Worm (Caenorhabditis elegans) whole organism, late embryonic: ENCODE results near the gene lec-5.
A peak's percentile ranks its signal among the peaks of the same experiment; 100 is the strongest.

Experiments
- C38D4.7 ChIP-seq: fragments of 200-800 bp; sonication (Bioruptor generic); optimal IDR thresholded peaks from 2 replicates; lab custom pipeline; 2018; ENCODE audit warnings: mild to moderate bottlenecking, missing genetic modification characterization, moderate library complexity, missing compliant biosample characterization
- F13H6.1 ChIP-seq: sonication (generic microtip); optimal IDR thresholded peaks from 2 replicates; lab custom pipeline; 2016; ENCODE audit warnings: missing genetic modification characterization, missing compliant biosample characterization
- K02D7.2 ChIP-seq: sonication (generic microtip); optimal IDR thresholded peaks from 2 replicates; lab custom pipeline; 2017; ENCODE audit warnings: mild to moderate bottlenecking, missing genetic modification characterization, missing compliant biosample characterization
- K09A11.1 ChIP-seq: sonication (generic microtip); optimal IDR thresholded peaks from 2 replicates; lab custom pipeline; 2017; ENCODE audit warnings: antibody characterized with exemption, mild to moderate bottlenecking, missing genetic modification characterization, missing compliant biosample characterization; ENCODE audit not compliant: insufficient read depth
- T23F11.4 ChIP-seq: fragments of 200-800 bp; sonication (Bioruptor generic); optimal IDR thresholded peaks from 2 replicates; lab custom pipeline; 2018; ENCODE audit warnings: mild to moderate bottlenecking, missing genetic modification characterization, missing compliant biosample characterization
- Y22D7AL.16 ChIP-seq: sonication (generic microtip); optimal IDR thresholded peaks from 2 replicates; lab custom pipeline; 2016; ENCODE audit warnings: missing genetic modification characterization, missing compliant biosample characterization
- ahr-1 ChIP-seq: sonication (generic microtip); optimal IDR thresholded peaks from 2 replicates; lab custom pipeline; 2016; ENCODE audit warnings: missing genetic modification characterization, missing compliant biosample characterization
- ama-1 ChIP-seq: fragments of 150-350 bp; optimal IDR thresholded peaks from 2 replicates; lab custom pipeline; 2014
- ceh-18 ChIP-seq: sonication (generic microtip); optimal IDR thresholded peaks from 2 replicates; lab custom pipeline; 2016; ENCODE audit warnings: missing genetic modification characterization, missing compliant biosample characterization
- ceh-2 ChIP-seq: sonication (generic microtip); optimal IDR thresholded peaks from 2 replicates; lab custom pipeline; 2016; ENCODE audit warnings: missing genotype, missing genetic modification characterization, missing compliant biosample characterization
- ceh-22 ChIP-seq: sonication (generic microtip); optimal IDR thresholded peaks from 2 replicates; lab custom pipeline; 2017; ENCODE audit warnings: missing biosample characterization, missing genetic modification characterization
- ceh-24 ChIP-seq: sonication (generic microtip); optimal IDR thresholded peaks from 2 replicates; lab custom pipeline; 2016; ENCODE audit warnings: mild to moderate bottlenecking, missing genetic modification characterization, missing compliant biosample characterization
- ceh-30 ChIP-seq: fragments of 150-350 bp; optimal IDR thresholded peaks from 2 replicates; lab custom pipeline; 2014; ENCODE audit warnings: missing biosample characterization, missing genetic modification characterization
- ceh-31 ChIP-seq: sonication (generic microtip); optimal IDR thresholded peaks from 2 replicates; lab custom pipeline; 2016; ENCODE audit warnings: missing genetic modification characterization, missing compliant biosample characterization
- ceh-45 ChIP-seq: fragments of 200-800 bp; sonication (Bioruptor generic); IDR thresholded peaks from 2 replicates; pipeline ENCODE4 v1.3.6; 2022; ENCODE audit warnings: missing genetic modification reagents, missing genetic modification characterization, missing compliant biosample characterization
- ceh-48 ChIP-seq: sonication (generic microtip); optimal IDR thresholded peaks from 2 replicates; lab custom pipeline; 2016; ENCODE audit warnings: missing genetic modification characterization, inconsistent platforms, missing compliant biosample characterization
- ceh-6 ChIP-seq: fragments of 200-800 bp; sonication (Bioruptor generic); optimal IDR thresholded peaks from 2 replicates; lab custom pipeline; 2018; ENCODE audit warnings: mild to moderate bottlenecking, missing genetic modification characterization, missing compliant biosample characterization
- ceh-9 ChIP-seq: sonication (generic microtip); optimal IDR thresholded peaks from 2 replicates; lab custom pipeline; 2016; ENCODE audit warnings: mild to moderate bottlenecking, missing genetic modification characterization, inconsistent platforms, missing compliant biosample characterization
- dmd-4 ChIP-seq: sonication (generic microtip); optimal IDR thresholded peaks from 2 replicates; lab custom pipeline; 2016; ENCODE audit warnings: borderline replicate concordance, missing genetic modification characterization, missing compliant biosample characterization
- dve-1 ChIP-seq: sonication (generic microtip); optimal IDR thresholded peaks from 2 replicates; lab custom pipeline; 2017; ENCODE audit warnings: antibody characterized with exemption, mild to moderate bottlenecking, missing genetic modification characterization, missing compliant biosample characterization
- elt-2 ChIP-seq: sonication (generic microtip); optimal IDR thresholded peaks from 2 replicates; lab custom pipeline; 2016; ENCODE audit warnings: missing genetic modification reagents, missing genetic modification characterization, missing compliant biosample characterization
- ets-4 ChIP-seq: sonication (generic microtip); optimal IDR thresholded peaks from 2 replicates; lab custom pipeline; 2016; ENCODE audit warnings: missing genetic modification characterization, missing compliant biosample characterization
- fax-1 ChIP-seq: sonication (generic microtip); optimal IDR thresholded peaks from 2 replicates; lab custom pipeline; 2016; ENCODE audit warnings: missing genotype, missing genetic modification characterization, missing compliant biosample characterization
- hlh-15 ChIP-seq: sonication (generic microtip); optimal IDR thresholded peaks from 2 replicates; lab custom pipeline; 2016; ENCODE audit warnings: missing genetic modification characterization, missing compliant biosample characterization
- hlh-30 ChIP-seq: sonication (generic microtip); optimal IDR thresholded peaks from 2 replicates; lab custom pipeline; 2017; ENCODE audit warnings: antibody characterized with exemption, missing genetic modification characterization, missing compliant biosample characterization; ENCODE audit not compliant: insufficient read depth
- hlh-6 ChIP-seq: sonication (generic microtip); optimal IDR thresholded peaks from 2 replicates; lab custom pipeline; 2016; ENCODE audit warnings: missing genotype, missing genetic modification characterization, missing compliant biosample characterization
- hlh-8 ChIP-seq: sonication (generic microtip); optimal IDR thresholded peaks from 2 replicates; lab custom pipeline; 2016; ENCODE audit warnings: missing genotype, missing genetic modification characterization, missing compliant biosample characterization
- lim-6 ChIP-seq: sonication (generic microtip); optimal IDR thresholded peaks from 2 replicates; lab custom pipeline; 2016; ENCODE audit warnings: missing genetic modification characterization, missing compliant biosample characterization
- lin-11 ChIP-seq: fragments of 200-800 bp; sonication (Bioruptor generic); optimal IDR thresholded peaks from 2 replicates; lab custom pipeline; 2018; ENCODE audit warnings: mild to moderate bottlenecking, missing genetic modification characterization, missing compliant biosample characterization
- madf-2 ChIP-seq: sonication (generic microtip); optimal IDR thresholded peaks from 2 replicates; lab custom pipeline; 2017; ENCODE audit warnings: missing genetic modification characterization, missing compliant biosample characterization
- mec-3 ChIP-seq: sonication (generic microtip); optimal IDR thresholded peaks from 2 replicates; lab custom pipeline; 2016; ENCODE audit warnings: borderline replicate concordance, missing genetic modification characterization, missing compliant biosample characterization
- nfya-1 ChIP-seq: sonication (generic microtip); optimal IDR thresholded peaks from 2 replicates; lab custom pipeline; 2017; ENCODE audit warnings: missing genetic modification characterization, mild to moderate bottlenecking, missing compliant biosample characterization, antibody characterized with exemption, moderate library complexity
- nhr-11 ChIP-seq: fragments of 150-350 bp; optimal IDR thresholded peaks from 2 replicates; lab custom pipeline; 2014; ENCODE audit warnings: missing biosample characterization, missing genetic modification characterization
- npax-4 ChIP-seq: sonication (generic microtip); optimal IDR thresholded peaks from 2 replicates; lab custom pipeline; 2016; ENCODE audit warnings: missing genetic modification characterization, missing compliant biosample characterization
- odd-2 ChIP-seq: sonication (generic microtip); optimal IDR thresholded peaks from 2 replicates; lab custom pipeline; 2017; ENCODE audit warnings: antibody characterized with exemption, mild to moderate bottlenecking, missing genetic modification characterization, missing compliant biosample characterization
- pha-2 ChIP-seq: sonication (generic microtip); optimal IDR thresholded peaks from 2 replicates; lab custom pipeline; 2017; ENCODE audit warnings: mild to moderate bottlenecking, missing genetic modification characterization, missing compliant biosample characterization
- pha-4 ChIP-seq: fragments of 150-350 bp; optimal IDR thresholded peaks from 2 replicates; lab custom pipeline; 2018; ENCODE audit warnings: missing biosample characterization, missing genetic modification reagents, missing genetic modification characterization
- ref-2 ChIP-seq: sonication (generic microtip); optimal IDR thresholded peaks from 2 replicates; lab custom pipeline; 2016; ENCODE audit warnings: missing genetic modification characterization, missing compliant biosample characterization
- rnt-1 ChIP-seq: sonication (generic microtip); optimal IDR thresholded peaks from 2 replicates; lab custom pipeline; 2016; ENCODE audit warnings: missing genetic modification characterization, missing compliant biosample characterization
- sox-4 ChIP-seq: sonication (generic microtip); optimal IDR thresholded peaks from 2 replicates; lab custom pipeline; 2017; ENCODE audit warnings: mild to moderate bottlenecking, missing genetic modification characterization, inconsistent platforms, missing compliant biosample characterization
- syd-9 ChIP-seq: sonication (generic microtip); optimal IDR thresholded peaks from 2 replicates; lab custom pipeline; 2016; ENCODE audit warnings: mild to moderate bottlenecking, missing genetic modification characterization, moderate library complexity, missing compliant biosample characterization
- tbx-2 ChIP-seq: sonication (generic microtip); optimal IDR thresholded peaks from 2 replicates; lab custom pipeline; 2016; ENCODE audit warnings: missing genetic modification characterization, missing compliant biosample characterization
- tbx-7 ChIP-seq: sonication (generic microtip); optimal IDR thresholded peaks from 2 replicates; lab custom pipeline; 2016; ENCODE audit warnings: missing genotype, missing genetic modification characterization, missing compliant biosample characterization
- unc-3 ChIP-seq, 2 experiments: fragments of 200-800 bp in 1 of 2; sonication (Bioruptor generic) in 1 of 2; sonication (generic microtip) in 1 of 2; conservative IDR thresholded peaks in 1 of 2; optimal IDR thresholded peaks in 1 of 2; 2 replicates each; pipeline versions ENCODE4 v1.3.6 to Lab custom; 2016 to 2022; ENCODE audit warnings: missing compliant biosample characterization in 2 of 2, missing genetic modification characterization in 2 of 2, missing genetic modification reagents in 1 of 2
- unc-55 ChIP-seq: sonication (generic microtip); optimal IDR thresholded peaks from 2 replicates; lab custom pipeline; 2017; ENCODE audit warnings: missing biosample characterization, missing genetic modification reagents, missing genetic modification characterization

lec-5 gene

DNA sequence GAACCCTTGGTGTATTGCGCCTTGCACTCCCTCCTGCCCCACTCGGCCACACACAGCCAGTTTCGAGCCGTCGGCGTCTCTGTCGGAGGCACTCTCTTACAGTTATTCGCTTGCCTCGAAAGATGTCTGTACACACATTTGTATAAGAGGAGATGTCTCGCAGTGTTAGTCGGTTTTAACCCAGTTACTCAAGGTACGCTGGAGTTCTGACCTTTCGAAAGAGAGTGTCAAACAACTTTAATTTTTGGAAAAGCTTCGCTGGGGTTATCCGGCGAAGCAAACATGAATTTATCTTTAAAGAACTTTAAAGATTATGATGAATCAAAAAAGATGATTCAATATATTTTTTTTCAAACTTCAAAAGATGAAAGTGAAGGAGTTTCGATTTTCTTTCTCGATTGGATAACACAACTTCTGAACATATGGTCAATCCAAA lies 3.8 kb upstream of the lec-5 start (continued):
- TF ChIP-seq npax-4 (tag; lab: Kevin White, UChicago) (peak; percentile 54), hlh-15 (tag; lab: Kevin White, UChicago) (peak; percentile 65), C38D4.7 (GFP tag; lab: Kevin White, UChicago) (peak; percentile 59), Y22D7AL.16 (tag; lab: Kevin White, UChicago) (peak; percentile 57), ceh-22 (tag; lab: Kevin White, UChicago) (peak; percentile 65), rnt-1 (tag; lab: Kevin White, UChicago) (peak; percentile 86), lim-6 (tag; lab: Kevin White, UChicago) (peak; percentile 77), ets-4 (tag; lab: Kevin White, UChicago) (peak; percentile 85), odd-2 (tag; lab: Kevin White, UChicago) (no peak), ceh-9 (tag; lab: Kevin White, UChicago) (no peak), mec-3 (peak; percentile 59), K09A11.1 (peak; percentile 76), dmd-4 (tag; lab: Kevin White, UChicago) (peak; percentile 66), syd-9 (tag; lab: Kevin White, UChicago) (peak; percentile 85), T23F11.4 (GFP tag; lab: Kevin White, UChicago) (peak; percentile 87), hlh-8 (tag; lab: Kevin White, UChicago) (peak; percentile 76), unc-55 (GFP tag; lab: Kevin White, UChicago) (peak; percentile 79), K02D7.2 (peak; percentile 69), ceh-6 (GFP tag; lab: Kevin White, UChicago) (peak; percentile 53), nhr-11 (tag; lab: Kevin White, UChicago) (peak; percentile 58), ceh-48 (tag; lab: Kevin White, UChicago) (peak; percentile 41), ceh-2 (peak; percentile 82), ceh-24 (tag; lab: Kevin White, UChicago) (peak; percentile 68), lin-11 (tag; lab: Kevin White, UChicago) (peak; percentile 63)

DNA sequence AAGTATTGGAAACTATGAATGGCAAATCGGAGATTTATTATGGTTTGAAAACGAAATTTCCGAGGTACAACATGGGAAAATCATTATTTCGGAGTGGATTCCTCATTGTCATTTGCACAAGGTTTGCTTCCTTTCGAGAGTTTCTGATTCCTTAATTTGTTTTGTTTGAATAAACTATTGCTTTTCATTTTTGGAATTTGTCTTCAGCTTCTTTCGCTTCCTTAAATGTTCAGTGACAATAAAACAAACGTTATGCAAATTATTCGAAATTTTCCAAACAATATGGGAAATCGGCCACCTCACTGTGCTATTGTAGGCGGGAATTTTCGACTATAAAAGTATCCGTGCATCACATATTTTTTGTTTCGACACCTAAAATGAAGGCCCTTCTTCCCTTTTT lies 963 bp upstream of the lec-5 start, which contains the start of gene nep-25:
Gene nep-25, plus strand, starts transcription at position 375 of the 400 bp plus-strand sequence.
- no peak for TF ChIP-seq ceh-18 (tag; lab: Kevin White, UChicago)
- no peak for TF ChIP-seq K02D7.2
- TF ChIP-seq ceh-2: no peak
- no peak for TF ChIP-seq dve-1
- no peak for TF ChIP-seq ahr-1 (tag; lab: Kevin White, UChicago)
- TF ChIP-seq hlh-6 (tag; lab: Kevin White, UChicago): no peak
- no peak for TF ChIP-seq ceh-31 (tag; lab: Kevin White, UChicago)
- TF ChIP-seq hlh-30: no peak
- no peak for TF ChIP-seq ama-1
- TF ChIP-seq ceh-48 (tag; lab: Kevin White, UChicago): no peak
- no peak for TF ChIP-seq unc-55 (GFP tag; lab: Kevin White, UChicago)
- TF ChIP-seq mec-3: no peak
- no peak for TF ChIP-seq dmd-4 (tag; lab: Kevin White, UChicago)
- no peak for TF ChIP-seq madf-2 (tag; lab: Kevin White, UChicago)

DNA sequence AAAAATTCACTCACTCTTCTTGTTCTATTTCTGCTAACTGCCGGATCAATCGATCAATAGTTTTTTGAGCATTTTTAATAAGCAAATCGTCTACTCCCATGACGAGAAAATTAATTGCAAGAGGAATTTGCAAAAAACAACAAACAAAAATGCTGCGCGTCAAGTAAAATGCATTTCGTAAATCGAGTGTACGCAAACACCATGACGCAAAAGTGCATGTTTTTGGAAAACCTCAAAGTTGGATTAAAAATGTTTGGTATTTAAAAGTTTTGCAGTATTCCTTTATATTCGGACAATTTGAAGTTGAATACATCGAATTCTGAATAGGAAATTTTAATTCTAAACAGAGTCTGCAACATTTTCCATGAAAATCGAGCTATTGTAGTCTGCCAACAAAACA lies 1.7 kb downstream of the lec-5 start, which contains the start of gene ZK1248.19:
Gene ZK1248.19, minus strand, starts transcription at position 188 of the 400 bp plus-strand sequence.
- TF ChIP-seq hlh-15 (tag; lab: Kevin White, UChicago): no peak
- TF ChIP-seq nfya-1: peak; percentile 28

DNA sequence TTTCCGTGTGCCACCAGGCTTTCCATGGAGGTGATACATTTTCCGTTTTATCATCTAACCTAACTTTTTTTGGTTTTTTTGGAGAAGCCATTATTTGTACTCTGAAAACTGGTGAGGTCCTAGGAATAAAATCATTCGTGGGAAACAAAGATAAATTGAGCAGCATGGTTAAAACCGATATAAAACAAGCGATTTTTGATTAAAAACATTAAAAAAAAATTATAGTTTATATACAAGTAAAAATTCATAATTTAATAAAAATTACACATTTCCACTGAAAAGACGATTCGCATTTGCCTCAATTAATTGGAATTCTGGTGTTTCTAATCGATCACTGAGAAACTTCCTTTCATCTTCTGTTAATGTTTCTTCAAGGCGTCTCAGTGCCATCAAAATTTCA lies 2.5 kb downstream of the lec-5 start, which contains the start of gene ZK1248.15:
Gene ZK1248.15, minus strand, starts transcription at position 101 of the 400 bp plus-strand sequence.
- TF ChIP-seq sox-4 (tag; lab: Kevin White, UChicago) (no peak), ref-2 (tag; lab: Kevin White, UChicago) (no peak), fax-1 (tag; lab: Kevin White, UChicago) (no peak), ceh-30 (tag; lab: Kevin White, UChicago) (no peak), F13H6.1 (no peak), unc-3 (GFP tag; conservative IDR thresholded peaks at IDR 0.05; lab: Robert Waterston, UW) (no peak), unc-3 (tag; optimal IDR thresholded peaks at IDR 0.05; lab: Kevin White, UChicago) (no peak), pha-4 (tag; lab: Kevin White, UChicago) (no peak), ceh-31 (tag; lab: Kevin White, UChicago) (no peak), pha-2 (no peak), tbx-2 (tag; lab: Kevin White, UChicago) (no peak), tbx-7 (tag; lab: Kevin White, UChicago) (no peak), K02D7.2 (no peak), ceh-45 (no peak), syd-9 (tag; lab: Kevin White, UChicago) (no peak), unc-55 (GFP tag; lab: Kevin White, UChicago) (no peak), K09A11.1 (no peak), elt-2 (no peak), dmd-4 (tag; lab: Kevin White, UChicago) (no peak)
- TF ChIP-seq, all 69 proteins: peak for 0
